Worm (Caenorhabditis elegans): ENCODE results near the gene ugt-11.
"Not testable (repeated sequence)": the region's sequence is repeated elsewhere in the genome, so short reads cannot be mapped to it uniquely, and the experiment has no call there.

DNA sequence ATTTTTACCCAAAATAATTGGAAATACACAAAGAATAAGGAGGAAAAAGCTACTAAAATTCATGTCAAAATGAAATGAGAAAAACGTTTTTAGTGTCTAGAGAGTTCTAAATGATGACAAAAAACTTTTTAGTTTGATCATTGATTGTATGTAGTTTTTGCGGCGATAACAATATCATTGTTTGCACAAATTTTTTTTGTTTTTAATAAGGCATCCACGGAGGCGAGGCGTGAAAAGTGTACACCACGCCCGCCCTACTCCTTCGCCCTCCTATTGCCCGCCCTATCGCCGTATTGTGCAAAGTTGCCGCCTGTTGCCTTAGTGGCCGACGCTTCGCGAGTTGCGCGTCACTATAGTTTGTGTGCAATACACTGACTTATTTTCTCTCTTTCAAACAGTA, 5.1 kb upstream of the ugt-11 start, which contains the start of gene ugt-10:
- not testable (repeated sequence) for TF ChIP-seq ama-1 (optimal IDR thresholded peaks at IDR 0.05); pes-1 (GFP tag; IDR thresholded peaks at IDR 0.05); sea-1 (GFP tag; conservative IDR thresholded peaks at IDR 0.05); scrt-1 (GFP tag; IDR thresholded peaks at IDR 0.05); B0310.2 (tag; optimal IDR thresholded peaks at IDR 0.05); hnd-1 (tag; optimal IDR thresholded peaks at IDR 0.05)
